Fruit fly (Drosophila melanogaster): ENCODE data around the gene Ptp4E.
A peak's percentile ranks its signal among the peaks of the same experiment; 100 is the strongest.

DNA sequence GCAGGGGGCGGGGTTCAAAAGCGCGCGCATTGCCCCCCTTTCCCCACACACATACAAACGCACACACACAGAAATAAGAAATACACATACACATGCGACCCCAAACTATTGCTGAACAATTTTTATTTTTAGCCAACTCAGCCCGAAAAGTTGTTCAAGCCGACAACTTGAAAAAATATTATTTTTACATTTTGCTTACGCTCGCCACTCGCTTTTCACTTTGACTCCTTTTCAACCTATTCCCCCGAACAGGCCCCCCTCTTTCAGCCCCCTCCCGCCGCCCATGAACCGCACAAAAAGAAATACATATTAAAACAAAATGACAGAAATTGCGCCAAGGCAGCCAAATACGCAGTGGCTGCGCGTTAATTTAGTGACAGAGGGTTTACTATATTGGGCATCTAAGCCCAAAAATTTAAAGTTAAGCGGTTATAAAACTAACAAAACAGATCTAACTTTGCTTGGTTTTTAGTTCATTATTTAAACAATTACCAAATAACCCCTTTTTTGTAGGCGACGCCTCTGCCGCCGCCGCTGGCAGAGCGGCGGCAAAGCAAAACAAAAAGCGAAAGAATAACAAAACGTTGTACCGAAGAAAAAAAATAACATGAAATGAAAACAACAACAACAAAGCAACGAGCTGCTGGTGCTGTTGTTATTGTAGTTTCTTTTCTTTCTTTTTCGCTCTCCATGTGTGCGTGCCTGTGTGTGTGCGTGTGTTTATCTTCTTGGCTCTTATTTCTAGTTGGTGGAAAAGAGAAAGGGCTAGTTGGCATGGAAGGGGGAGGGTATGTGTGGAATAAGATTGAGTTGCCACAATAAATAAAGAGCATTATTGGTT, 28.8 kb upstream of the Ptp4E start:
- TF ChIP-seq CG6792 (GFP tag; optimal IDR thresholded peaks at IDR 0.05): peak; percentile 100
- TF ChIP-seq Gug (GFP tag; IDR thresholded peaks at IDR 0.05): peak; percentile 100
- peak; percentile 100 for TF ChIP-seq Eip75B (GFP tag; optimal IDR thresholded peaks at IDR 0.05)
- peak; percentile 100 for TF ChIP-seq Lpt (GFP tag; optimal IDR thresholded peaks at IDR 0.05)
- TF ChIP-seq achi (GFP tag; optimal IDR thresholded peaks at IDR 0.05): peak; percentile 99
- TF ChIP-seq Met (GFP tag; optimal IDR thresholded peaks at IDR 0.05): peak; percentile 100
- TF ChIP-seq Hr4 (GFP tag; optimal IDR thresholded peaks at IDR 0.05): peak; percentile 100
- TF ChIP-seq dsx (GFP tag; optimal IDR thresholded peaks at IDR 0.05; ENCODE audit: poor library complexity, severe bottlenecking): peak; percentile 100
- TF ChIP-seq fd85E (GFP tag; optimal IDR thresholded peaks at IDR 0.05): peak; percentile 99
- TF ChIP-seq Eip93F (GFP tag; optimal IDR thresholded peaks at IDR 0.05): peak; percentile 100
- TF ChIP-seq Sox102F (GFP tag; optimal IDR thresholded peaks at IDR 0.05): peak; percentile 100
